Worm (Caenorhabditis elegans): ENCODE data around the gene Y51H4A.941.

DNA sequence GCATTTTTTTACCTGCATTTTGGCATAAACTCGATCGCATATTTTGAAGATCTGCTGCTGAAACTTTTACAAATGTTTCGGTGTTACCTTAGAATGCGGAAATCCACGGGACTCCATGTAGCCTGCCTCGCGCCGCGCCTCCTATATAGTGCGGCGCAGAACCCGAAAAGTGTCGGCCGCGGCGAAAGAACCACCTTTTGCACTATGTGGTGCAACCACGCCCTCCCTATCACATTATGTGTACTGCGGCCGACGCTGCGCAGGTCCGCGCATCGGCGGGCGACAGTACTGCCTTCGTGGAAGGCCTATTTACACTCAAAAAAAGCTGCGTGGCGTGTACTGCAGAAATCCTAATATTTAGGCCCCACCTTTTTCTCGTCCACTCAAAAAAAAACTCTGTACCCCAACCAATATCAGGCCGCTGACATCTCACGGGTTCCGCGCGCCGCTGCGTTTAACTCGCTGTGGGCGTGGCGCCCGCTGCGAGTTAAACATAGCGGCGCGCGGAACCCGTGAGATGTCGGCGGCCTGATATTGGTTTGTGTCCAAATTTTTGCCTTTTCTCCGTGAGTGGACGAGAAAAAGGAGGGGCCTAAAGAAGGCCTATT, 27.6 kb upstream of the Y51H4A.941 start:
- no peak for TF ChIP-seq hlh-15 (tag; optimal IDR thresholded peaks at IDR 0.05)
- TF ChIP-seq tbx-2 (tag; optimal IDR thresholded peaks at IDR 0.05), result no peak
